Fruit fly (Drosophila melanogaster) whole organism, embryonic: ENCODE results near the gene CG33969.

Experiments used
- Atf3 ChIP-seq: fragments of 200-800 bp; sonication (Bioruptor generic); optimal IDR thresholded peaks from 3 replicates; lab custom pipeline; 2016; ENCODE audit warnings: missing biosample characterization, missing genetic modification characterization
- CG10209 ChIP-seq: fragments of 200-800 bp; sonication (Bioruptor generic); optimal IDR thresholded peaks from 3 replicates; lab custom pipeline; 2017; ENCODE audit warnings: missing biosample characterization, mild to moderate bottlenecking, missing genetic modification characterization, missing genetic modification reagents
- CG10959 ChIP-seq: fragments of 200-800 bp; sonication (Bioruptor generic); IDR thresholded peaks from 2 replicates; pipeline ENCODE4 v1.3.6; 2022; ENCODE audit warnings: missing biosample characterization, missing genetic modification characterization
- CG10979 ChIP-seq: fragments of 200-800 bp; sonication (Bioruptor generic); optimal IDR thresholded peaks from 2 replicates; lab custom pipeline; 2018; ENCODE audit warnings: missing biosample characterization, mild to moderate bottlenecking, missing genetic modification characterization, moderate library complexity
- CG11696 ChIP-seq: fragments of 200-800 bp; sonication (Bioruptor generic); IDR thresholded peaks from 2 replicates; pipeline ENCODE4 v1.3.6; 2022; ENCODE audit warnings: missing biosample characterization, missing genetic modification characterization
- CG12104 ChIP-seq: fragments of 200-800 bp; sonication (Bioruptor generic); optimal IDR thresholded peaks from 3 replicates; lab custom pipeline; 2016; ENCODE audit warnings: missing biosample characterization, missing genetic modification characterization
- CG13123 ChIP-seq: fragments of 200-800 bp; sonication (Bioruptor generic); optimal IDR thresholded peaks from 2 replicates; lab custom pipeline; 2016; ENCODE audit warnings: missing biosample characterization, missing genetic modification characterization
- CG15073 ChIP-seq: fragments of 200-800 bp; sonication (Bioruptor generic); optimal IDR thresholded peaks from 2 replicates; lab custom pipeline; 2016; ENCODE audit warnings: missing biosample characterization, missing genetic modification characterization
- CG15479 ChIP-seq: fragments of 200-800 bp; sonication (Bioruptor generic); optimal IDR thresholded peaks from 3 replicates; lab custom pipeline; 2019; ENCODE audit warnings: missing biosample characterization, mild to moderate bottlenecking, missing genetic modification characterization, moderate library complexity
- CG15514 ChIP-seq: fragments of 200-800 bp; sonication (Bioruptor generic); optimal IDR thresholded peaks from 3 replicates; lab custom pipeline; 2017; ENCODE audit warnings: missing biosample characterization, missing genetic modification characterization, mild to moderate bottlenecking, moderate library complexity, missing genetic modification reagents
- CG1792 ChIP-seq: fragments of 200-800 bp; sonication (Bioruptor generic); optimal IDR thresholded peaks from 2 replicates; lab custom pipeline; 2016; ENCODE audit warnings: missing biosample characterization, missing genetic modification characterization
- CG2116 ChIP-seq: fragments of 200-800 bp; sonication (Bioruptor generic); optimal IDR thresholded peaks from 3 replicates; lab custom pipeline; 2018; ENCODE audit warnings: missing biosample characterization, mild to moderate bottlenecking, missing genetic modification characterization
- CG2889 ChIP-seq: fragments of 200-800 bp; sonication (Bioruptor generic); IDR thresholded peaks from 3 replicates; pipeline ENCODE4 v1.3.6; 2022; ENCODE audit warnings: missing biosample characterization, missing genetic modification characterization
- CG31388 ChIP-seq: fragments of 200-800 bp; sonication (Bioruptor generic); optimal IDR thresholded peaks from 2 replicates; lab custom pipeline; 2016; ENCODE audit warnings: missing biosample characterization, missing genetic modification characterization
- CG32767 ChIP-seq: fragments of 200-800 bp; sonication (Bioruptor generic); IDR thresholded peaks from 2 replicates; pipeline ENCODE4 v1.3.6; 2022; ENCODE audit warnings: missing biosample characterization, missing genetic modification characterization
- CG4404 ChIP-seq: fragments of 200-800 bp; sonication (Bioruptor generic); IDR thresholded peaks from 2 replicates; pipeline ENCODE4 v1.3.6; 2022; ENCODE audit warnings: missing biosample characterization, missing genetic modification characterization
- CG4424 ChIP-seq: fragments of 200-800 bp; sonication (Bioruptor generic); optimal IDR thresholded peaks from 3 replicates; lab custom pipeline; 2016; ENCODE audit warnings: missing biosample characterization, missing genetic modification characterization
- CG9797 ChIP-seq: fragments of 200-800 bp; sonication (Bioruptor generic); optimal IDR thresholded peaks from 3 replicates; lab custom pipeline; 2018; ENCODE audit warnings: missing biosample characterization, mild to moderate bottlenecking, missing genetic modification characterization
- Chrac-16 ChIP-seq: fragments of 200-800 bp; sonication (Bioruptor generic); optimal IDR thresholded peaks from 3 replicates; lab custom pipeline; 2016; ENCODE audit warnings: missing biosample characterization, missing genetic modification characterization
- CkIIα-i1 ChIP-seq: fragments of 200-800 bp; sonication (Bioruptor generic); IDR thresholded peaks from 2 replicates; pipeline ENCODE4 v1.3.6; 2022; ENCODE audit warnings: missing biosample characterization, missing genetic modification characterization
- Ets97D ChIP-seq: fragments of 200-800 bp; sonication (Bioruptor generic); optimal IDR thresholded peaks from 3 replicates; lab custom pipeline; 2016; ENCODE audit warnings: missing biosample characterization, missing genetic modification characterization
- Gug ChIP-seq: fragments of 200-800 bp; sonication (Bioruptor generic); IDR thresholded peaks from 4 replicates; pipeline ENCODE4 v1.3.6; 2022; ENCODE audit warnings: missing biosample characterization, missing genetic modification characterization
- Hmr ChIP-seq: fragments of 200-800 bp; sonication (Bioruptor generic); optimal IDR thresholded peaks from 3 replicates; lab custom pipeline; 2017; ENCODE audit warnings: mild to moderate bottlenecking, missing biosample characterization, missing genetic modification reagents, missing genetic modification characterization
- Nf-YB ChIP-seq: fragments of 200-800 bp; sonication (Bioruptor generic); optimal IDR thresholded peaks from 3 replicates; lab custom pipeline; 2019; ENCODE audit warnings: missing biosample characterization, mild to moderate bottlenecking, missing genetic modification characterization, moderate library complexity
- Optix ChIP-seq: fragments of 200-800 bp; sonication (Bioruptor generic); IDR thresholded peaks from 3 replicates; pipeline ENCODE4 v1.3.6; 2022; ENCODE audit warnings: missing biosample characterization, missing genetic modification characterization
- Ravus ChIP-seq: fragments of 200-800 bp; sonication (Bioruptor generic); IDR thresholded peaks from 2 replicates; pipeline ENCODE4 v1.3.6; 2022; ENCODE audit warnings: missing biosample characterization, missing genetic modification characterization
- Rx ChIP-seq: fragments of 200-800 bp; sonication (Bioruptor generic); IDR thresholded peaks from 2 replicates; pipeline ENCODE4 v1.3.6; 2022; ENCODE audit warnings: missing biosample characterization, missing genetic modification characterization
- Side ChIP-seq: fragments of 200-800 bp; sonication (Bioruptor generic); optimal IDR thresholded peaks from 2 replicates; lab custom pipeline; 2016; ENCODE audit warnings: missing biosample characterization, missing genetic modification characterization
- Sox100B ChIP-seq: fragments of 200-800 bp; sonication (Bioruptor generic); optimal IDR thresholded peaks from 3 replicates; lab custom pipeline; 2018; ENCODE audit warnings: missing biosample characterization, mild to moderate bottlenecking, missing genetic modification characterization
- bigmax ChIP-seq: fragments of 200-800 bp; sonication (Bioruptor generic); optimal IDR thresholded peaks from 2 replicates; lab custom pipeline; 2018; ENCODE audit warnings: missing biosample characterization, mild to moderate bottlenecking, missing genetic modification characterization
- dm ChIP-seq: fragments of 200-800 bp; sonication (Bioruptor generic); optimal IDR thresholded peaks from 3 replicates; lab custom pipeline; 2016; ENCODE audit warnings: missing biosample characterization, missing genetic modification characterization
- dysf ChIP-seq: fragments of 200-800 bp; sonication (Bioruptor generic); IDR thresholded peaks from 3 replicates; pipeline ENCODE4 v1.3.6; 2022; ENCODE audit warnings: missing biosample characterization, missing genetic modification characterization
- en ChIP-seq: fragments of 200-800 bp; sonication (Bioruptor generic); optimal IDR thresholded peaks from 2 replicates; lab custom pipeline; 2016; ENCODE audit warnings: missing biosample characterization, missing genetic modification characterization
- gt ChIP-seq: fragments of 200-800 bp; sonication (Bioruptor generic); IDR thresholded peaks from 2 replicates; pipeline ENCODE4 v1.3.6; 2022; ENCODE audit warnings: missing biosample characterization, missing genetic modification characterization
- hb ChIP-seq: fragments of 200-800 bp; sonication (Bioruptor generic); IDR thresholded peaks from 3 replicates; pipeline ENCODE4 v1.3.6; 2022; ENCODE audit warnings: missing biosample characterization, missing genetic modification characterization; ENCODE audit not compliant: partially characterized antibody
- her ChIP-seq: fragments of 200-800 bp; sonication (Bioruptor generic); optimal IDR thresholded peaks from 2 replicates; lab custom pipeline; 2016; ENCODE audit warnings: missing biosample characterization, missing genetic modification characterization
- kay ChIP-seq: fragments of 200-800 bp; sonication (Bioruptor generic); optimal IDR thresholded peaks from 2 replicates; lab custom pipeline; 2016; ENCODE audit warnings: missing biosample characterization, missing genetic modification characterization
- mirr ChIP-seq: fragments of 200-800 bp; sonication (Bioruptor generic); optimal IDR thresholded peaks from 3 replicates; lab custom pipeline; 2018; ENCODE audit warnings: missing biosample characterization, mild to moderate bottlenecking, missing genetic modification characterization
- nmo ChIP-seq: fragments of 200-800 bp; sonication (Bioruptor generic); optimal IDR thresholded peaks from 2 replicates; lab custom pipeline; 2018; ENCODE audit warnings: missing biosample characterization, mild to moderate bottlenecking, missing genetic modification characterization, moderate library complexity
- oc ChIP-seq: fragments of 200-800 bp; sonication (Bioruptor generic); optimal IDR thresholded peaks from 2 replicates; lab custom pipeline; 2018; ENCODE audit warnings: missing biosample characterization, mild to moderate bottlenecking, missing genetic modification characterization, moderate library complexity
- p53 ChIP-seq: fragments of 200-800 bp; sonication (Bioruptor generic); optimal IDR thresholded peaks from 2 replicates; lab custom pipeline; 2016; ENCODE audit warnings: missing biosample characterization, missing genetic modification characterization
- pzg ChIP-seq: fragments of 200-800 bp; sonication (Bioruptor generic); optimal IDR thresholded peaks from 3 replicates; lab custom pipeline; 2018; ENCODE audit warnings: missing biosample characterization, mild to moderate bottlenecking, missing genetic modification characterization, moderate library complexity
- sima ChIP-seq: fragments of 200-800 bp; sonication (Bioruptor generic); optimal IDR thresholded peaks from 2 replicates; lab custom pipeline; 2016; ENCODE audit warnings: missing biosample characterization, missing genetic modification characterization
- tll ChIP-seq, 2 experiments: fragments of 200-800 bp in 1 of 2; fragments of >200 bp in 1 of 2; sonication (Bioruptor generic) in 1 of 2; optimal IDR thresholded peaks; 2 replicates each; lab custom pipeline; 2017 to 2019; ENCODE audit warnings: missing biosample characterization in 2 of 2, missing genetic modification characterization in 2 of 2, mild to moderate bottlenecking in 1 of 2, moderate library complexity in 1 of 2
- toy ChIP-seq: fragments of 200-800 bp; sonication (Bioruptor generic); IDR thresholded peaks from 2 replicates; pipeline ENCODE4 v1.3.6; 2022; ENCODE audit warnings: missing biosample characterization, missing genetic modification characterization
- unpg ChIP-seq: fragments of 200-800 bp; sonication (Bioruptor generic); optimal IDR thresholded peaks from 3 replicates; lab custom pipeline; 2018; ENCODE audit warnings: missing biosample characterization, mild to moderate bottlenecking, missing genetic modification characterization, moderate library complexity
- yki ChIP-seq: fragments of >200 bp; optimal IDR thresholded peaks from 3 replicates; lab custom pipeline; 2018
- z ChIP-seq: fragments of 200-800 bp; sonication (Bioruptor generic); IDR thresholded peaks from 3 replicates; pipeline ENCODE4 v1.3.6; 2022; ENCODE audit warnings: missing biosample characterization, missing genetic modification characterization
- zf30C ChIP-seq: fragments of 200-800 bp; sonication (Bioruptor generic); optimal IDR thresholded peaks from 3 replicates; lab custom pipeline; 2018; ENCODE audit warnings: missing biosample characterization, mild to moderate bottlenecking, missing genetic modification characterization

CG33969 gene

dm6 chr3L:20398243-20399222, 5.2 kb upstream of the CG33969 start (continued):
- TF ChIP-seq CG2116 (GFP tag; lab: Kevin White, UChicago) (peak; percentile 39), CG32767 (GFP tag; lab: Robert Waterston, UW) (no peak), CkIIα-i1 (GFP tag; lab: Robert Waterston, UW) (no peak), bigmax (GFP tag; lab: Kevin White, UChicago) (no peak), Gug (GFP tag; lab: Robert Waterston, UW) (peak; percentile 60; the same call in 3 of the 4 replicates), CG10959 (GFP tag; lab: Robert Waterston, UW) (0 out of 2 replicates have a peak, but pooled peaks have one; percentile 46), Rx (peak; percentile 48; the same call in 1 of the 2 replicates), Side (GFP tag; lab: Kevin White, UChicago) (peak; percentile 55), CG31388 (GFP tag; lab: Kevin White, UChicago) (peak; percentile 67), CG2889 (GFP tag; lab: Robert Waterston, UW) (peak; percentile 33; the same call in 1 of the 3 replicates), dm (GFP tag; lab: Kevin White, UChicago) (peak; percentile 47), kay (peak; percentile 61), CG1792 (GFP tag; lab: Kevin White, UChicago) (peak; percentile 41), Ets97D (GFP tag; lab: Kevin White, UChicago) (peak; percentile 20), tll (GFP tag; optimal IDR thresholded peaks at IDR 0.05; lab: Kevin White, UChicago) (no peak), oc (tag; lab: Kevin White, UChicago) (peak; percentile 60), Atf3 (peak; percentile 41), hb (no peak), dysf (GFP tag; lab: Robert Waterston, UW) (peak; percentile 89), nmo (peak; percentile 91), p53 (GFP tag; lab: Kevin White, UChicago) (peak; percentile 10), yki (lab: Kevin White, UChicago) (no peak), Ravus (GFP tag; lab: Robert Waterston, UW) (peak; percentile 44), toy (GFP tag; lab: Robert Waterston, UW) (no peak), CG15073 (GFP tag; lab: Kevin White, UChicago) (no peak), Sox100B (GFP tag; lab: Kevin White, UChicago) (peak; percentile 92), CG13123 (peak; percentile 42), en (peak; percentile 2), CG10979 (tag; lab: Kevin White, UChicago) (peak; percentile 87), her (GFP tag; lab: Kevin White, UChicago) (peak; percentile 48), sima (GFP tag; lab: Kevin White, UChicago) (no peak), Nf-YB (GFP tag; lab: Kevin White, UChicago) (peak; percentile 69), CG15479 (no peak), zf30C (GFP tag; lab: Kevin White, UChicago) (peak; percentile 81), mirr (GFP tag; lab: Kevin White, UChicago) (peak; percentile 80), pzg (no peak), CG4404 (GFP tag; lab: Robert Waterston, UW) (no peak), Hmr (GFP tag; lab: Kevin White, UChicago) (peak; percentile 88), gt (no peak), CG4424 (GFP tag; lab: Kevin White, UChicago) (peak; percentile 91), CG9797 (GFP tag; lab: Kevin White, UChicago) (peak; percentile 13), unpg (GFP tag; lab: Kevin White, UChicago) (peak; percentile 89), CG12104 (peak; percentile 81), z (GFP tag; lab: Robert Waterston, UW) (no peak), CG10209 (peak; percentile 83), Chrac-16 (GFP tag; lab: Kevin White, UChicago) (peak; percentile 71), CG11696 (GFP tag; lab: Robert Waterston, UW) (peak; percentile 66), CG15514 (GFP tag; lab: Kevin White, UChicago) (peak; percentile 55), Optix (GFP tag; lab: Robert Waterston, UW) (0 out of 3 replicates have a peak, but pooled peaks have one; percentile 21)
